Worm (Caenorhabditis elegans): ENCODE measurements around the gene C27D8.3.

The C27D8.3 gene

ce11 chrIV:12746284-12746683, 34.7 kb upstream of the C27D8.3 start, which contains the start of gene inx-6:
inx-6 (plus strand) TSS chrIV:12746584.
- no peak for TF ChIP-seq syd-9 (tag; optimal IDR thresholded peaks at IDR 0.05)
- no peak for TF ChIP-seq zip-5 (tag; optimal IDR thresholded peaks at IDR 0.05)
- TF ChIP-seq nhr-232 (tag; optimal IDR thresholded peaks at IDR 0.05): no peak
- TF ChIP-seq ceh-9 (tag; optimal IDR thresholded peaks at IDR 0.05): no peak

- TF ChIP-seq unc-86 (tag; optimal IDR thresholded peaks at IDR 0.05) (no peak), unc-3 (GFP tag; conservative IDR thresholded peaks at IDR 0.05) (no peak), unc-3 (tag; optimal IDR thresholded peaks at IDR 0.05) (no peak), pat-9 (tag; optimal IDR thresholded peaks at IDR 0.05) (no peak), tbx-7 (tag; optimal IDR thresholded peaks at IDR 0.05) (no peak), hlh-30 (tag; optimal IDR thresholded peaks at IDR 0.05; ENCODE audit: insufficient read depth) (no peak), che-1 (tag; optimal IDR thresholded peaks at IDR 0.05) (no peak), madf-2 (tag; optimal IDR thresholded peaks at IDR 0.05) (no peak), ceh-22 (tag; optimal IDR thresholded peaks at IDR 0.05) (no peak), ceh-18 (tag; optimal IDR thresholded peaks at IDR 0.05) (no peak), ceh-24 (tag; optimal IDR thresholded peaks at IDR 0.05) (no peak), K02D7.2 (tag; optimal IDR thresholded peaks at IDR 0.05) (no peak), pros-1 (tag; optimal IDR thresholded peaks at IDR 0.05) (no peak), ceh-48 (tag; optimal IDR thresholded peaks at IDR 0.05) (no peak)
Measured at ce11 chrIV:12744713-12745112, 33.2 kb upstream of the C27D8.3 start, which contains the start of gene C36H8.1. C36H8.1 (minus strand) TSS chrIV:12744813.

- TF ChIP-seq pha-2 (tag; optimal IDR thresholded peaks at IDR 0.05) (no peak), unc-86 (tag; optimal IDR thresholded peaks at IDR 0.05) (no peak), pag-3 (tag; optimal IDR thresholded peaks at IDR 0.05; ENCODE audit: borderline replicate concordance) (no peak), tbx-2 (tag; optimal IDR thresholded peaks at IDR 0.05) (no peak), rnt-1 (tag; optimal IDR thresholded peaks at IDR 0.05) (no peak), elt-2 (tag; optimal IDR thresholded peaks at IDR 0.05) (no peak), gmeb-2 (tag; optimal IDR thresholded peaks at IDR 0.05) (no peak), F13H6.1 (tag; optimal IDR thresholded peaks at IDR 0.05) (no peak), che-1 (tag; optimal IDR thresholded peaks at IDR 0.05) (no peak), hlh-30 (tag; optimal IDR thresholded peaks at IDR 0.05; ENCODE audit: insufficient read depth) (no peak), ttx-3 (tag; optimal IDR thresholded peaks at IDR 0.05) (no peak), ceh-22 (tag; optimal IDR thresholded peaks at IDR 0.05) (no peak), zip-5 (tag; optimal IDR thresholded peaks at IDR 0.05) (no peak), elt-4 (tag; optimal IDR thresholded peaks at IDR 0.05) (no peak), mec-3 (tag; optimal IDR thresholded peaks at IDR 0.05; ENCODE audit: borderline replicate concordance) (no peak)
Measured at ce11 chrIV:12743680-12744079, 32.1 kb upstream of the C27D8.3 start.

- TF ChIP-seq ceh-14 (tag; optimal IDR thresholded peaks at IDR 0.05) (no peak), pax-1 (tag; optimal IDR thresholded peaks at IDR 0.05) (no peak), ztf-16 (tag; optimal IDR thresholded peaks at IDR 0.05) (no peak), F13H6.1 (tag; optimal IDR thresholded peaks at IDR 0.05) (no peak), ceh-19 (GFP tag; optimal IDR thresholded peaks at IDR 0.05) (no peak), ceh-22 (tag; optimal IDR thresholded peaks at IDR 0.05) (no peak), unc-55 (GFP tag; optimal IDR thresholded peaks at IDR 0.05) (no peak), lim-6 (tag; optimal IDR thresholded peaks at IDR 0.05) (no peak), ceh-34 (tag; optimal IDR thresholded peaks at IDR 0.05) (no peak), hlh-13 (GFP tag; optimal IDR thresholded peaks at IDR 0.05) (no peak), Y22D7AL.16 (tag; optimal IDR thresholded peaks at IDR 0.05) (no peak), fax-1 (tag; optimal IDR thresholded peaks at IDR 0.05) (no peak), fkh-10 (GFP tag; optimal IDR thresholded peaks at IDR 0.05) (no peak), ets-4 (tag; optimal IDR thresholded peaks at IDR 0.05) (no peak), ceh-24 (tag; optimal IDR thresholded peaks at IDR 0.05) (no peak), ceh-9 (tag; optimal IDR thresholded peaks at IDR 0.05) (no peak), ceh-18 (tag; optimal IDR thresholded peaks at IDR 0.05) (no peak), ama-1 (optimal IDR thresholded peaks at IDR 0.05) (no peak), ceh-30 (tag; optimal IDR thresholded peaks at IDR 0.05) (no peak), pha-4 (tag; optimal IDR thresholded peaks at IDR 0.05) (no peak)
Measured at ce11 chrIV:12741438-12741837, 29.9 kb upstream of the C27D8.3 start, which contains the start of gene T23F6.5. T23F6.5 (minus strand) TSS chrIV:12741538.
